Fruit fly (Drosophila melanogaster): ENCODE data around the gene Sbp2.

Sbp2 gene

DNA sequence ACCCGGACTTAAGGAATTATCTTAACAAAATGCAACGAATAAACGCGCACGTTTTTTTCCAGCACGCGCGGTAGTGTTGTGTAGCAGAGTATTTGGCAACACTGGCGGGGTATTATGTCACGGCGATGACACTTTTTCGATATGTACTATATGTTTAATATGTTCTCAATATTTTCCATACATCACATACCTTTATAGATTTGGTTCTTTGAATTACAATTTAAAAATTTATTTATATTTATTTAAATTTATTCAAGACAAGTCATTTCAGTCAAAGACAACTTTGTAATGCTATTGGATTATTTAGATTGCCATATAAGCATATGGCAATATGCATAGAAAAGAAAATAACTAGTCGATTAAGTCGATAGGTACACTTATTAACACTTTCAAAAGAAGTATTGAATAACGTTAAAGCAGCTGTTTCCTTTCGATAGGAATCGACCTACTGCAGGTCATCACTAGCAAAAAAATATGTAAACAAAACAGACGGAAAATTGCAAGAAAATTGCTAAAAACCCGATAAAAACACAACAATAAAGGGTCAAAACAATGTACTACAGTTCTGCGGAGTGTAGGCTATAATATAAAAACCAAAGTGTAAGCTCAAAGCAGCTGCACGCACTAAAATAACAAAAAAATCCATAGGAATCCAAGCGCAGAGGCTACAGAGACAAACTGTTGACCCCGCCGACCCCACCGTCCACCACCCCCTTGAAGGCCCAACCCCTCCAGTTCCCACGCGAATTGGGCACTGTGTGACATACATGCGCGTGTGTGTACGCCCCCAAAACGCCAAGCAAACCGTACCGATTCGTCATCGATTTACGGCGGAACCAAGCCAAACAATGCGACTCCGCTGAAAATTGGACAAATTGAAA, 42.4 kb downstream of the Sbp2 start, which contains the start of the genes CG7182 and GAPcenA (continued):
- TF ChIP-seq Sox102F (GFP tag; optimal IDR thresholded peaks at IDR 0.05) (no peak), CG11294 (GFP tag; IDR thresholded peaks at IDR 0.05) (peak; percentile 23; the same call in 1 of the 2 replicates), dac (GFP tag; optimal IDR thresholded peaks at IDR 0.05) (no peak), dsx (GFP tag; optimal IDR thresholded peaks at IDR 0.05; ENCODE audit: poor library complexity, severe bottlenecking) (no peak), fd85E (GFP tag; optimal IDR thresholded peaks at IDR 0.05) (no peak), CG10669 (GFP tag; optimal IDR thresholded peaks at IDR 0.05) (peak; percentile 69), CG8632 (GFP tag; optimal IDR thresholded peaks at IDR 0.05) (peak; percentile 77), Ets21C (GFP tag; optimal IDR thresholded peaks at IDR 0.05) (no peak), topi (GFP tag; optimal IDR thresholded peaks at IDR 0.05) (peak; percentile 75), Hr39 (GFP tag; optimal IDR thresholded peaks at IDR 0.05) (peak; percentile 53), CG11762 (GFP tag; optimal IDR thresholded peaks at IDR 0.05; ENCODE audit: insufficient read depth) (peak; percentile 64), ss (GFP tag; optimal IDR thresholded peaks at IDR 0.05) (peak in 1 of 2 experiments; percentile 79), Ets96B (tag; optimal IDR thresholded peaks at IDR 0.05) (peak; percentile 78), CG6854 (GFP tag; optimal IDR thresholded peaks at IDR 0.05) (peak; percentile 28), net (GFP tag; optimal IDR thresholded peaks at IDR 0.05) (peak; percentile 71), Blimp-1 (GFP tag; optimal IDR thresholded peaks at IDR 0.05) (peak; percentile 42), cyc (GFP tag; optimal IDR thresholded peaks at IDR 0.05) (peak; percentile 64), acj6 (GFP tag; optimal IDR thresholded peaks at IDR 0.05) (no peak), CG6792 (GFP tag; optimal IDR thresholded peaks at IDR 0.05) (peak; percentile 70), Met (GFP tag; optimal IDR thresholded peaks at IDR 0.05) (no peak), Gug (GFP tag; IDR thresholded peaks at IDR 0.05) (0 out of 2 replicates have a peak, but pooled peaks have one; percentile 9), OdsH (GFP tag; optimal IDR thresholded peaks at IDR 0.05) (no peak)

DNA sequence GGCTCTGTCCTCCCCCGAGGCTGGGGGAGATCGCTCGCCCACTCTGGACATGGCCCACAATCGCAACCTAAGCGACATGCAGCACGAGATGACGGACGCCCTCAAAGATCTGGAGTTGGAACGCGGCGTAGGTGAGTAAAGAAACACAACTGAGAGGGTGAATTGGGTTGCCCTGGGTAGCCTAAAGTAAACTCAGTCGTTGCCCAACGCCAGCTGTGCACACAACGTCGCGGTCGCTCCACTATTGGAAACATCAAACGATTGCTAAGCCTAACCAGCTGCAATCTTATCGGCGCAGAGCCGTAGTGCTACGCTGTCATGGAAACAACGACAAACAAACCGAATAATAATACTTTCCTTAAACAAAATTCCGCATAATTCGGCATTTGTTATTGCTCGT, 43.4 kb downstream of the Sbp2 start:
- TF ChIP-seq CG10631 (GFP tag; optimal IDR thresholded peaks at IDR 0.05) (no peak), fkh (GFP tag; optimal IDR thresholded peaks at IDR 0.05) (peak; percentile 83), CG15336 (GFP tag; IDR thresholded peaks at IDR 0.05) (no peak), CG7368 (GFP tag; optimal IDR thresholded peaks at IDR 0.05) (no peak), CG11294 (GFP tag; IDR thresholded peaks at IDR 0.05) (no peak), Smox (GFP tag; optimal IDR thresholded peaks at IDR 0.05) (no peak), CG16779 (tag; optimal IDR thresholded peaks at IDR 0.05) (no peak), OdsH (GFP tag; optimal IDR thresholded peaks at IDR 0.05) (no peak)
